Worm (Caenorhabditis elegans): ENCODE data around the gene Y43C5B.2.

Y43C5B.2 gene

ce11 chrIV:10352243-10352642, at the start of gene Y43C5B.2:
TSS of gene Y43C5B.2 (minus strand) at chrIV:10352343.
- TF ChIP-seq tra-1 (GFP tag; IDR thresholded peaks at IDR 0.05) (no peak), snpc-1.2 (GFP tag; IDR thresholded peaks at IDR 0.05) (no peak), duxl-1 (tag; optimal IDR thresholded peaks at IDR 0.05; ENCODE audit: poor library complexity) (no peak), zip-2 (tag; optimal IDR thresholded peaks at IDR 0.05) (no peak), unc-130 (GFP tag; optimal IDR thresholded peaks at IDR 0.05) (no peak), jun-1 (tag; optimal IDR thresholded peaks at IDR 0.05) (no peak), lin-15B (tag; optimal IDR thresholded peaks at IDR 0.05) (no peak), zag-1 (tag; optimal IDR thresholded peaks at IDR 0.05) (no peak), mep-1 (tag; optimal IDR thresholded peaks at IDR 0.05) (no peak), php-3 (GFP tag; IDR thresholded peaks at IDR 0.05) (no peak), T26A8.4 (GFP tag; IDR thresholded peaks at IDR 0.05) (no peak), mdl-1 (tag; optimal IDR thresholded peaks at IDR 0.05) (no peak), F26F4.8 (GFP tag; conservative IDR thresholded peaks at IDR 0.05) (no peak), nhr-111 (GFP tag; optimal IDR thresholded peaks at IDR 0.05) (no peak), arid-1 (GFP tag; conservative IDR thresholded peaks at IDR 0.05) (no peak), Y5F2A.4 (GFP tag; optimal IDR thresholded peaks at IDR 0.05) (no peak), mxl-3 (GFP tag; optimal IDR thresholded peaks at IDR 0.05) (no peak), nhr-76 (tag; optimal IDR thresholded peaks at IDR 0.05) (no peak)

ce11 chrIV:10398244-10398643, 46.1 kb upstream of the Y43C5B.2 start:
- TF ChIP-seq ces-1 (GFP tag; optimal IDR thresholded peaks at IDR 0.05) (peak; percentile 28), aha-1 (tag) (peak; percentile 95), nhr-237 (tag; optimal IDR thresholded peaks at IDR 0.05) (no peak), hmg-1.1 (GFP tag; IDR thresholded peaks at IDR 0.05) (0 out of 2 replicates have a peak, but pooled peaks have one; percentile 7), ctbp-1 (GFP tag; IDR thresholded peaks at IDR 0.05) (0 out of 2 replicates have a peak, but pooled peaks have one; percentile 22), set-16 (GFP tag; IDR thresholded peaks at IDR 0.05) (no peak)

DNA sequence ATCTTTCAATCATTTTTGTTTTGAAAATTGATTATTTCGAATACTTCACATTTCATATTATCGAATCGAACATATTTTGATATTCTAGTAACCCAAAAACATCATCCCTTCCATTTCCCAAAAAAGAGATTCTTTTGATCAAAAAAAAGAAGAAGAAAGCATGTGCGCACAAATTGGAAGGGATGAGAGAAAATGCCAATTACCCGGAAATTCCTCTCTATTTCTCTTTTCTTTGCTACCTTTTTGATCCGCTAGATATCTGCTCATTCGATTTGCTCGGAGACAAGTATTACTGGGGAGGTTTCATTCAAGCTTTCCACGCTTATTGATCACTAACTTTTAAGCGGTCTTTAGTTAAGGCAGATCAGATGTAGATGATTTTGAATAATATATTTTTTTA, 44.7 kb upstream of the Y43C5B.2 start:
- TF ChIP-seq ceh-62 (tag; optimal IDR thresholded peaks at IDR 0.05) (no peak), ces-1 (GFP tag; optimal IDR thresholded peaks at IDR 0.05) (peak; percentile 38), fkh-10 (GFP tag; optimal IDR thresholded peaks at IDR 0.05) (peak; percentile 10), dmd-8 (GFP tag; IDR thresholded peaks at IDR 0.05) (no peak)

ce11 chrIV:10394858-10395257, 42.7 kb upstream of the Y43C5B.2 start, which contains the start of gene R10H10.4:
TSS of gene R10H10.4 (minus strand) at chrIV:10394958.
- TF ChIP-seq ceh-32 (tag; optimal IDR thresholded peaks at IDR 0.05; ENCODE audit: poor library complexity) (no peak), snpc-4 (tag; optimal IDR thresholded peaks at IDR 0.05) (no peak), madf-9 (GFP tag; conservative IDR thresholded peaks at IDR 0.05) (no peak), lir-3 (tag; optimal IDR thresholded peaks at IDR 0.05) (no peak)

- TF ChIP-seq nhr-11 (tag; optimal IDR thresholded peaks at IDR 0.05) (no peak), ztf-7 (tag; optimal IDR thresholded peaks at IDR 0.05) (no peak), attf-4 (tag; optimal IDR thresholded peaks at IDR 0.05) (no peak), hif-1 (tag; optimal IDR thresholded peaks at IDR 0.05) (no peak), unc-62 (GFP tag; optimal IDR thresholded peaks at IDR 0.05 in 1 of 2) (peak in 1 of 2 experiments; percentile 24), unc-62 (tag; optimal IDR thresholded peaks at IDR 0.05) (no peak)
Observed at ce11 chrIV:10391827-10392226, 39.7 kb upstream of the Y43C5B.2 start, which contains the start of gene spe-26. TSS of gene spe-26 (minus strand) at chrIV:10391927.

Data from whole organism, L4 larva.